Fruit fly (Drosophila melanogaster) whole organism, embryonic: Measurements from ENCODE around the gene CG17349.

Experiments used
- Bteb2 ChIP-seq: fragments of 200-800 bp; sonication (Bioruptor generic); optimal IDR thresholded peaks from 2 replicates; lab custom pipeline; 2016; ENCODE audit warnings: missing biosample characterization, missing genetic modification characterization
- CG10209 ChIP-seq: fragments of 200-800 bp; sonication (Bioruptor generic); optimal IDR thresholded peaks from 3 replicates; lab custom pipeline; 2017; ENCODE audit warnings: missing biosample characterization, mild to moderate bottlenecking, missing genetic modification characterization, missing genetic modification reagents
- CG10654 ChIP-seq: fragments of 200-800 bp; sonication (Bioruptor generic); optimal IDR thresholded peaks from 2 replicates; lab custom pipeline; 2016; ENCODE audit warnings: missing biosample characterization, missing genetic modification characterization
- CG14710 ChIP-seq: fragments of 200-800 bp; sonication (Bioruptor generic); optimal IDR thresholded peaks from 3 replicates; lab custom pipeline; 2019; ENCODE audit warnings: missing biosample characterization, mild to moderate bottlenecking, missing genetic modification characterization, moderate library complexity
- CG1602 ChIP-seq: fragments of 200-800 bp; sonication (Bioruptor generic); optimal IDR thresholded peaks from 3 replicates; lab custom pipeline; 2016; ENCODE audit warnings: missing biosample characterization, missing genetic modification characterization
- CG1603 ChIP-seq: fragments of 200-800 bp; sonication (Bioruptor generic); optimal IDR thresholded peaks from 2 replicates; lab custom pipeline; 2019; ENCODE audit warnings: missing biosample characterization, mild to moderate bottlenecking, missing genetic modification characterization, moderate library complexity
- CG17361 ChIP-seq: fragments of 200-800 bp; sonication (Bioruptor generic); IDR thresholded peaks from 3 replicates; pipeline ENCODE4 v1.3.6; 2022; ENCODE audit warnings: missing biosample characterization, missing genetic modification characterization
- CG18011 ChIP-seq: fragments of 200-800 bp; sonication (Bioruptor generic); optimal IDR thresholded peaks from 2 replicates; lab custom pipeline; 2017; ENCODE audit warnings: missing biosample characterization, missing genetic modification characterization, mild to moderate bottlenecking, moderate library complexity, missing genotype
- CG18599 ChIP-seq: fragments of 200-800 bp; sonication (Bioruptor generic); optimal IDR thresholded peaks from 3 replicates; lab custom pipeline; 2017; ENCODE audit warnings: missing biosample characterization, missing genetic modification characterization, mild to moderate bottlenecking, moderate library complexity, missing genetic modification reagents
- CG18619 ChIP-seq: fragments of 200-800 bp; sonication (Bioruptor generic); optimal IDR thresholded peaks from 3 replicates; lab custom pipeline; 2017; ENCODE audit warnings: missing biosample characterization, mild to moderate bottlenecking, missing genetic modification characterization
- CG31365 ChIP-seq: fragments of 200-800 bp; sonication (Bioruptor generic); optimal IDR thresholded peaks from 2 replicates; lab custom pipeline; 2018; ENCODE audit warnings: missing biosample characterization, mild to moderate bottlenecking, missing genetic modification characterization
- CG34376 ChIP-seq: fragments of 200-800 bp; sonication (Bioruptor generic); optimal IDR thresholded peaks from 2 replicates; lab custom pipeline; 2018; ENCODE audit warnings: missing biosample characterization, mild to moderate bottlenecking, missing genetic modification characterization
- CG7963 ChIP-seq: fragments of 200-800 bp; sonication (Bioruptor generic); IDR thresholded peaks from 3 replicates; pipeline ENCODE4 v1.3.6; 2022; ENCODE audit warnings: missing biosample characterization, missing genetic modification characterization; ENCODE audit not compliant: partially characterized antibody
- Dbx ChIP-seq: fragments of 200-800 bp; sonication (Bioruptor generic); IDR thresholded peaks from 3 replicates; pipeline ENCODE4 v1.3.6; 2022; ENCODE audit warnings: missing biosample characterization, missing genetic modification characterization
- Ets65A ChIP-seq: fragments of 200-800 bp; sonication (Bioruptor generic); peaks from one replicate; lab custom pipeline; 2016; ENCODE audit warnings: missing biosample characterization, missing genetic modification characterization
- H15 ChIP-seq: fragments of 200-800 bp; sonication (Bioruptor generic); IDR thresholded peaks from 3 replicates; pipeline ENCODE4 v1.3.6; 2022; ENCODE audit warnings: missing biosample characterization, missing genetic modification characterization
- HmgD ChIP-seq: fragments of 200-800 bp; sonication (Bioruptor generic); optimal IDR thresholded peaks from 3 replicates; lab custom pipeline; 2016; ENCODE audit warnings: missing biosample characterization, missing genetic modification characterization
- Hsf ChIP-seq: fragments of 200-800 bp; sonication (Bioruptor generic); optimal IDR thresholded peaks from 3 replicates; lab custom pipeline; 2016; ENCODE audit warnings: missing biosample characterization, missing genetic modification characterization
- Lhr ChIP-seq: fragments of 200-800 bp; sonication (Bioruptor generic); optimal IDR thresholded peaks from 3 replicates; lab custom pipeline; 2017; ENCODE audit warnings: mild to moderate bottlenecking, missing biosample characterization, missing genetic modification reagents, missing genetic modification characterization
- MBD-R2 ChIP-seq: fragments of 200-800 bp; sonication (Bioruptor generic); IDR thresholded peaks from 2 replicates; pipeline ENCODE4 v1.3.6; 2022; ENCODE audit warnings: missing biosample characterization, missing genetic modification characterization
- Mes4 ChIP-seq: fragments of 200-800 bp; sonication (Bioruptor generic); optimal IDR thresholded peaks from 2 replicates; lab custom pipeline; 2016; ENCODE audit warnings: missing biosample characterization, missing genetic modification characterization
- Mrtf ChIP-seq: fragments of 200-800 bp; sonication (Bioruptor generic); IDR thresholded peaks from 3 replicates; pipeline ENCODE4 v1.3.6; 2022; ENCODE audit warnings: missing biosample characterization, missing genetic modification characterization
- Myb ChIP-seq: fragments of 200-800 bp; sonication (Bioruptor generic); optimal IDR thresholded peaks from 2 replicates; lab custom pipeline; 2016; ENCODE audit warnings: missing biosample characterization, missing genetic modification characterization
- Ptx1 ChIP-seq: fragments of 200-800 bp; sonication (Bioruptor generic); IDR thresholded peaks from 2 replicates; pipeline ENCODE4 v1.3.6; 2022; ENCODE audit warnings: missing biosample characterization, missing genetic modification characterization
- Sry-δ ChIP-seq: fragments of 200-800 bp; sonication (Bioruptor generic); optimal IDR thresholded peaks from 2 replicates; lab custom pipeline; 2016; ENCODE audit warnings: missing biosample characterization, missing genetic modification characterization
- Taf1 ChIP-seq: fragments of 200-800 bp; sonication (Bioruptor generic); IDR thresholded peaks from 2 replicates; pipeline ENCODE4 v1.3.6; 2022; ENCODE audit warnings: missing biosample characterization, missing genetic modification characterization
- Tbp ChIP-seq: fragments of >200 bp; optimal IDR thresholded peaks from 2 replicates; lab custom pipeline; 2018; ENCODE audit warnings: missing biosample characterization, missing genetic modification characterization
- Xrp1 ChIP-seq: fragments of 200-800 bp; sonication (Bioruptor generic); IDR thresholded peaks from 2 replicates; pipeline ENCODE4 v1.3.6; 2022; ENCODE audit warnings: missing biosample characterization, missing genetic modification characterization
- corto ChIP-seq: fragments of 200-800 bp; sonication (Bioruptor generic); optimal IDR thresholded peaks from 2 replicates; lab custom pipeline; 2016; ENCODE audit warnings: missing biosample characterization, mild to moderate bottlenecking, missing genetic modification characterization, moderate library complexity
- dan ChIP-seq: fragments of 200-800 bp; sonication (Bioruptor generic); IDR thresholded peaks from 2 replicates; pipeline ENCODE4 v1.3.6; 2022; ENCODE audit warnings: missing biosample characterization, missing genetic modification characterization
- dmrt11E ChIP-seq: fragments of 200-800 bp; sonication (Bioruptor generic); optimal IDR thresholded peaks from 3 replicates; lab custom pipeline; 2018; ENCODE audit warnings: missing biosample characterization, mild to moderate bottlenecking, missing genetic modification characterization, moderate library complexity
- dmrt99B ChIP-seq: fragments of 200-800 bp; sonication (Bioruptor generic); optimal IDR thresholded peaks from 2 replicates; lab custom pipeline; 2018; ENCODE audit warnings: missing biosample characterization, mild to moderate bottlenecking, missing genetic modification characterization, moderate library complexity
- ftz-f1 ChIP-seq: fragments of 200-800 bp; sonication (Bioruptor generic); optimal IDR thresholded peaks from 2 replicates; lab custom pipeline; 2016; ENCODE audit warnings: missing biosample characterization, missing genetic modification characterization
- gcm2 ChIP-seq: fragments of 200-800 bp; sonication (Bioruptor generic); optimal IDR thresholded peaks from 2 replicates; lab custom pipeline; 2016; ENCODE audit warnings: missing biosample characterization, missing genetic modification characterization
- grau ChIP-seq: fragments of 200-800 bp; optimal IDR thresholded peaks from 3 replicates; lab custom pipeline; 2019; ENCODE audit warnings: missing biosample characterization, mild to moderate bottlenecking, missing genetic modification characterization, moderate library complexity
- h ChIP-seq: fragments of >200 bp; optimal IDR thresholded peaks from 2 replicates; lab custom pipeline; 2017
- maf-S ChIP-seq: fragments of 200-800 bp; sonication (Bioruptor generic); optimal IDR thresholded peaks from 2 replicates; lab custom pipeline; 2016; ENCODE audit warnings: missing biosample characterization, missing genetic modification characterization
- mam ChIP-seq: fragments of 200-800 bp; sonication (Bioruptor generic); optimal IDR thresholded peaks from 3 replicates; lab custom pipeline; 2016; ENCODE audit warnings: missing biosample characterization, missing genetic modification characterization
- phol ChIP-seq: fragments of 200-800 bp; sonication (Bioruptor generic); optimal IDR thresholded peaks from 3 replicates; lab custom pipeline; 2018; ENCODE audit warnings: missing biosample characterization, mild to moderate bottlenecking, missing genetic modification characterization, moderate library complexity
- scrt ChIP-seq: fragments of 200-800 bp; sonication (Bioruptor generic); optimal IDR thresholded peaks from 2 replicates; lab custom pipeline; 2018; ENCODE audit warnings: missing biosample characterization, mild to moderate bottlenecking, missing genetic modification characterization, moderate library complexity
- sd ChIP-seq: fragments of 200-800 bp; sonication (Bioruptor generic); optimal IDR thresholded peaks from 3 replicates; lab custom pipeline; 2018; ENCODE audit warnings: missing biosample characterization, mild to moderate bottlenecking, missing genetic modification characterization, moderate library complexity
- sima ChIP-seq: fragments of 200-800 bp; sonication (Bioruptor generic); optimal IDR thresholded peaks from 2 replicates; lab custom pipeline; 2016; ENCODE audit warnings: missing biosample characterization, missing genetic modification characterization
- tap ChIP-seq: fragments of 200-800 bp; optimal IDR thresholded peaks from 3 replicates; lab custom pipeline; 2019; ENCODE audit warnings: missing biosample characterization, mild to moderate bottlenecking, missing genetic modification characterization, moderate library complexity
- twi ChIP-seq: fragments of 200-800 bp; optimal IDR thresholded peaks from 2 replicates; lab custom pipeline; 2019; ENCODE audit warnings: missing biosample characterization, mild to moderate bottlenecking, missing genetic modification characterization, moderate library complexity
- tx ChIP-seq: fragments of 200-800 bp; sonication (Bioruptor generic); optimal IDR thresholded peaks from 2 replicates; lab custom pipeline; 2016; ENCODE audit warnings: missing biosample characterization, missing genetic modification characterization
- vnd ChIP-seq: fragments of 200-800 bp; sonication (Bioruptor generic); IDR thresholded peaks from 3 replicates; pipeline ENCODE4 v1.3.6; 2022; ENCODE audit warnings: missing biosample characterization, missing genetic modification characterization; ENCODE audit not compliant: partially characterized antibody
- yki ChIP-seq: fragments of >200 bp; optimal IDR thresholded peaks from 3 replicates; lab custom pipeline; 2018
- zfh2 ChIP-seq: fragments of 200-800 bp; sonication (Bioruptor generic); optimal IDR thresholded peaks from 2 replicates; lab custom pipeline; 2016; ENCODE audit warnings: missing biosample characterization, missing genetic modification characterization

The CG17349 gene

dm6 chr2L:19373809-19374208 lies 3.6 kb downstream of the CG17349 start (continued):
- no peak for TF ChIP-seq MBD-R2 (GFP tag; lab: Robert Waterston, UW)
- TF ChIP-seq CG7963 (GFP tag; lab: Robert Waterston, UW): no peak
- no peak for TF ChIP-seq CG31365 (tag; lab: Kevin White, UChicago)
- peak; percentile 58; the same call in 2 of the 3 replicates for TF ChIP-seq CG17361 (GFP tag; lab: Robert Waterston, UW)
- no peak for TF ChIP-seq Taf1 (GFP tag; lab: Robert Waterston, UW)
- peak; percentile 42; the same call in 1 of the 2 replicates for TF ChIP-seq Xrp1 (GFP tag; lab: Robert Waterston, UW)
- no peak for TF ChIP-seq yki
- no peak for TF ChIP-seq Lhr (GFP tag; lab: Kevin White, UChicago)
- TF ChIP-seq Dbx (GFP tag; lab: Robert Waterston, UW): no peak
- no peak for TF ChIP-seq Myb (GFP tag; lab: Kevin White, UChicago)
- TF ChIP-seq CG34376 (GFP tag; lab: Kevin White, UChicago): no peak
- peak; percentile 67 for TF ChIP-seq dmrt99B (tag; lab: Kevin White, UChicago)
- no peak for TF ChIP-seq HmgD (GFP tag; lab: Kevin White, UChicago)
- TF ChIP-seq H15: no peak
- TF ChIP-seq mam (GFP tag; lab: Kevin White, UChicago): no peak
- no peak for TF ChIP-seq Hsf (GFP tag; lab: Kevin White, UChicago)
- TF ChIP-seq Tbp: no peak
- no peak for TF ChIP-seq corto (GFP tag; lab: Kevin White, UChicago)
- no peak for TF ChIP-seq gcm2 (GFP tag; lab: Kevin White, UChicago)
- no peak for TF ChIP-seq Mes4
- peak; percentile 51 for TF ChIP-seq CG14710 (tag; lab: Kevin White, UChicago)
- peak; percentile 10 for TF ChIP-seq tap (tag; lab: Kevin White, UChicago)
- TF ChIP-seq Mrtf (GFP tag; lab: Robert Waterston, UW): no peak
- TF ChIP-seq Bteb2 (GFP tag; lab: Kevin White, UChicago): no peak
- TF ChIP-seq CG18011 (GFP tag; lab: Kevin White, UChicago): no peak
- TF ChIP-seq Ets65A (GFP tag; lab: Kevin White, UChicago): peak; percentile 68
- TF ChIP-seq tx (GFP tag; lab: Kevin White, UChicago): no peak
- peak; percentile 50 for TF ChIP-seq Ptx1
- peak; percentile 2 for TF ChIP-seq CG10209 (GFP tag; lab: Kevin White, UChicago)
- TF ChIP-seq sd (tag; lab: Kevin White, UChicago): no peak
- TF ChIP-seq maf-S (GFP tag; lab: Kevin White, UChicago): no peak
- no peak for TF ChIP-seq vnd (GFP tag; lab: Robert Waterston, UW)
- no peak for TF ChIP-seq twi (tag; lab: Kevin White, UChicago)
- TF ChIP-seq CG18619 (GFP tag; lab: Kevin White, UChicago): no peak
- no peak for TF ChIP-seq scrt
- TF ChIP-seq CG18599 (GFP tag; lab: Kevin White, UChicago): peak; percentile 36
- TF ChIP-seq ftz-f1 (GFP tag; lab: Kevin White, UChicago): no peak
- no peak for TF ChIP-seq Sry-δ (GFP tag; lab: Kevin White, UChicago)
- TF ChIP-seq zfh2 (GFP tag; lab: Kevin White, UChicago): no peak
- TF ChIP-seq CG1603 (tag; lab: Kevin White, UChicago): no peak
- TF ChIP-seq CG10654 (GFP tag; lab: Kevin White, UChicago): no peak
- no peak for TF ChIP-seq sima
- peak; percentile 43 for TF ChIP-seq grau
- no peak for TF ChIP-seq dan
- TF ChIP-seq dmrt11E: peak; percentile 56
- no peak for TF ChIP-seq h
- TF ChIP-seq CG1602 (GFP tag; lab: Kevin White, UChicago): peak; percentile 9
- TF ChIP-seq phol (tag; lab: Kevin White, UChicago): peak; percentile 55
